Worm (Caenorhabditis elegans) whole organism, L1 larva: ENCODE measurements around the gene T09A5.15.

Source experiments
- C04F5.9 ChIP-seq: sonication (generic microtip); optimal IDR thresholded peaks from 2 replicates; lab custom pipeline; 2016; ENCODE audit warnings: missing genetic modification characterization, missing compliant biosample characterization
- C16A3.4 ChIP-seq: fragments of 150-350 bp; optimal IDR thresholded peaks from 2 replicates; lab custom pipeline; 2014; ENCODE audit warnings: missing biosample characterization, missing genetic modification characterization
- F16B12.6 ChIP-seq: fragments of 150-350 bp; optimal IDR thresholded peaks from 2 replicates; lab custom pipeline; 2014; ENCODE audit warnings: missing biosample characterization, missing genetic modification characterization
- Y116A8C.19 ChIP-seq: sonication (generic microtip); optimal IDR thresholded peaks from 2 replicates; lab custom pipeline; 2016; ENCODE audit warnings: missing compliant biosample characterization, missing genetic modification characterization, borderline replicate concordance
- alr-1 ChIP-seq: fragments of 200-800 bp; sonication (Bioruptor generic); optimal IDR thresholded peaks from 2 replicates; lab custom pipeline; 2018; ENCODE audit warnings: borderline replicate concordance, mild to moderate bottlenecking, missing genetic modification characterization, missing compliant biosample characterization
- aly-2 ChIP-seq: fragments of 150-350 bp; optimal IDR thresholded peaks from 2 replicates; lab custom pipeline; 2014; ENCODE audit warnings: missing biosample characterization, missing genetic modification characterization
- blmp-1 ChIP-seq: fragments of 150-350 bp; optimal IDR thresholded peaks from 2 replicates; lab custom pipeline; 2014; ENCODE audit warnings: missing biosample characterization, missing genetic modification characterization
- ceh-63 ChIP-seq: fragments of 200-800 bp; sonication (Bioruptor generic); optimal IDR thresholded peaks from 2 replicates; lab custom pipeline; 2018; ENCODE audit warnings: mild to moderate bottlenecking, missing genetic modification characterization, missing compliant biosample characterization
- ceh-82 ChIP-seq, 3 experiments: fragments of 150-350 bp in 1 of 3; sonication (generic microtip) in 2 of 3; optimal IDR thresholded peaks; 2 replicates each; lab custom pipeline; 2014 to 2017; ENCODE audit warnings: missing biosample characterization in 3 of 3, missing genetic modification characterization in 3 of 3
- dpl-1 ChIP-seq, 3 experiments: fragments of 150-350 bp in 2 of 3; sonication (generic microtip) in 1 of 3; optimal IDR thresholded peaks; 2 replicates each; lab custom pipeline; 2014 to 2017; ENCODE audit warnings: missing biosample characterization in 3 of 3, missing genetic modification characterization in 3 of 3, missing genetic modification reagents in 3 of 3
- efl-3 ChIP-seq: fragments of 200-800 bp; sonication (Bioruptor generic); optimal IDR thresholded peaks from 2 replicates; lab custom pipeline; 2018; ENCODE audit warnings: mild to moderate bottlenecking, missing genetic modification characterization, missing compliant biosample characterization
- elt-3 ChIP-seq, 6 experiments: fragments of 150-350 bp in 1 of 6; sonication (generic microtip); optimal IDR thresholded peaks; 2 replicates each; lab custom pipeline; 2017 to 2018; ENCODE audit warnings: missing biosample characterization in 6 of 6, missing genetic modification characterization in 6 of 6, inconsistent platforms in 1 of 6
- fkh-4 ChIP-seq: sonication (generic microtip); optimal IDR thresholded peaks from 2 replicates; lab custom pipeline; 2016; ENCODE audit warnings: missing compliant biosample characterization, missing genetic modification characterization, borderline replicate concordance
- fkh-8 ChIP-seq: sonication (generic microtip); optimal IDR thresholded peaks from 2 replicates; lab custom pipeline; 2016; ENCODE audit warnings: mild to moderate bottlenecking, missing genetic modification characterization, missing compliant biosample characterization
- hlh-17 ChIP-seq: fragments of 200-800 bp; sonication (Bioruptor generic); optimal IDR thresholded peaks from 2 replicates; lab custom pipeline; 2018; ENCODE audit warnings: missing genetic modification characterization, mild to moderate bottlenecking, missing compliant biosample characterization, moderate library complexity, borderline replicate concordance
- hlh-4 ChIP-seq: sonication (generic microtip); optimal IDR thresholded peaks from 2 replicates; lab custom pipeline; 2016; ENCODE audit warnings: mild to moderate bottlenecking, missing genetic modification characterization, missing compliant biosample characterization
- hpl-2 ChIP-seq: fragments of 150-350 bp; optimal IDR thresholded peaks from 2 replicates; lab custom pipeline; 2014; ENCODE audit warnings: missing biosample characterization, missing genetic modification reagents, missing genetic modification characterization
- isw-1 ChIP-seq: fragments of 200-800 bp; sonication (Bioruptor generic); IDR thresholded peaks from 2 replicates; pipeline ENCODE4 v1.3.6; 2022; ENCODE audit warnings: missing genetic modification characterization, missing compliant biosample characterization
- jun-1 ChIP-seq: fragments of 150-350 bp; optimal IDR thresholded peaks from 2 replicates; lab custom pipeline; 2014; ENCODE audit warnings: missing biosample characterization, missing genetic modification reagents, missing genetic modification characterization
- lin-13 ChIP-seq: fragments of 150-350 bp; optimal IDR thresholded peaks from 2 replicates; lab custom pipeline; 2014; ENCODE audit warnings: missing biosample characterization, missing genetic modification reagents, missing genetic modification characterization
- lin-14 ChIP-seq: fragments of 200-800 bp; sonication (Bioruptor generic); optimal IDR thresholded peaks from 2 replicates; lab custom pipeline; 2018; ENCODE audit warnings: mild to moderate bottlenecking, missing genetic modification characterization, moderate library complexity, missing compliant biosample characterization
- lin-15B ChIP-seq: fragments of 150-350 bp; sonication (generic microtip); optimal IDR thresholded peaks from 3 replicates; lab custom pipeline; 2014; ENCODE audit warnings: missing biosample characterization, missing genetic modification characterization
- lsy-2 ChIP-seq, 2 experiments: fragments of 150-350 bp; optimal IDR thresholded peaks; 2 replicates each; lab custom pipeline; 2014; ENCODE audit warnings: missing biosample characterization in 2 of 2, missing genetic modification characterization in 2 of 2
- mef-2 ChIP-seq: fragments of 150-350 bp; optimal IDR thresholded peaks from 2 replicates; lab custom pipeline; 2014; ENCODE audit warnings: missing biosample characterization, missing genetic modification characterization
- mep-1 ChIP-seq: fragments of 150-350 bp; optimal IDR thresholded peaks from 2 replicates; lab custom pipeline; 2014; ENCODE audit warnings: missing biosample characterization, missing genetic modification characterization
- nhr-19 ChIP-seq: fragments of 200-800 bp; sonication (Bioruptor generic); conservative IDR thresholded peaks from 2 replicates; pipeline ENCODE4 v1.3.6; 2022; ENCODE audit warnings: missing genetic modification characterization, missing compliant biosample characterization
- nhr-20 ChIP-seq: sonication (generic microtip); optimal IDR thresholded peaks from 2 replicates; lab custom pipeline; 2016; ENCODE audit warnings: mild to moderate bottlenecking, missing genetic modification characterization, missing compliant biosample characterization
- nhr-47 ChIP-seq: sonication (generic microtip); optimal IDR thresholded peaks from 2 replicates; lab custom pipeline; 2016; ENCODE audit warnings: mild to moderate bottlenecking, missing genetic modification characterization, moderate library complexity, missing compliant biosample characterization
- nhr-71 ChIP-seq: sonication (generic microtip); optimal IDR thresholded peaks from 2 replicates; lab custom pipeline; 2016; ENCODE audit warnings: mild to moderate bottlenecking, missing genetic modification characterization, moderate library complexity, missing compliant biosample characterization
- nhr-84 ChIP-seq: sonication (generic microtip); optimal IDR thresholded peaks from 2 replicates; lab custom pipeline; 2017; ENCODE audit warnings: missing biosample characterization, missing genetic modification characterization
- nhr-85 ChIP-seq: sonication (generic microtip); peaks from one replicate; lab custom pipeline; 2016; ENCODE audit warnings: missing genetic modification characterization, inconsistent platforms, missing compliant biosample characterization
- nhr-90 ChIP-seq: sonication (generic microtip); optimal IDR thresholded peaks from 2 replicates; lab custom pipeline; 2016; ENCODE audit warnings: mild to moderate bottlenecking, missing genetic modification characterization, missing compliant biosample characterization; ENCODE audit not compliant: poor library complexity
- pag-3 ChIP-seq: sonication (generic microtip); optimal IDR thresholded peaks from 2 replicates; lab custom pipeline; 2017; ENCODE audit warnings: missing genetic modification characterization, mild to moderate bottlenecking, missing compliant biosample characterization, antibody characterized with exemption, borderline replicate concordance; ENCODE audit not compliant: insufficient read depth
- pqm-1 ChIP-seq: sonication (generic microtip); optimal IDR thresholded peaks from 3 replicates; lab custom pipeline; 2017; ENCODE audit warnings: missing biosample characterization, missing genetic modification characterization
- rnt-1 ChIP-seq: sonication (generic microtip); optimal IDR thresholded peaks from 2 replicates; lab custom pipeline; 2016; ENCODE audit warnings: mild to moderate bottlenecking, missing genetic modification characterization, moderate library complexity, missing compliant biosample characterization
- skn-1 ChIP-seq: fragments of 150-350 bp; optimal IDR thresholded peaks from 2 replicates; lab custom pipeline; 2014; ENCODE audit warnings: missing biosample characterization, missing genetic modification characterization
- snpc-4 ChIP-seq: fragments of 150-350 bp; optimal IDR thresholded peaks from 2 replicates; lab custom pipeline; 2014; ENCODE audit warnings: missing biosample characterization, missing genetic modification characterization
- snu-23 ChIP-seq: sonication (generic microtip); optimal IDR thresholded peaks from 2 replicates; lab custom pipeline; 2016; ENCODE audit warnings: missing genetic modification characterization, missing compliant biosample characterization
- sup-37 ChIP-seq: fragments of 200-800 bp; sonication (Bioruptor generic); optimal IDR thresholded peaks from 2 replicates; lab custom pipeline; 2018; ENCODE audit warnings: mild to moderate bottlenecking, missing genetic modification characterization, missing compliant biosample characterization
- swsn-7 ChIP-seq: sonication (generic microtip); optimal IDR thresholded peaks from 2 replicates; lab custom pipeline; 2016; ENCODE audit warnings: missing genetic modification characterization, missing compliant biosample characterization
- tbx-2 ChIP-seq: sonication (generic microtip); optimal IDR thresholded peaks from 2 replicates; lab custom pipeline; 2016; ENCODE audit warnings: missing genetic modification characterization, missing compliant biosample characterization
- unc-130 ChIP-seq: fragments of 150-350 bp; optimal IDR thresholded peaks from 2 replicates; lab custom pipeline; 2017; ENCODE audit warnings: missing biosample characterization, missing genetic modification characterization, inconsistent platforms
- unc-30 ChIP-seq: sonication (generic microtip); optimal IDR thresholded peaks from 2 replicates; lab custom pipeline; 2017; ENCODE audit warnings: missing biosample characterization, missing genetic modification characterization
- unc-86 ChIP-seq: sonication (generic microtip); optimal IDR thresholded peaks from 2 replicates; lab custom pipeline; 2016; ENCODE audit warnings: missing genetic modification characterization, missing compliant biosample characterization
- vab-15 ChIP-seq: sonication (generic microtip); optimal IDR thresholded peaks from 2 replicates; lab custom pipeline; 2017; ENCODE audit warnings: missing genotype, mild to moderate bottlenecking, missing genetic modification characterization, missing compliant biosample characterization
- xbp-1 ChIP-seq: sonication (generic microtip); optimal IDR thresholded peaks from 2 replicates; lab custom pipeline; 2016; ENCODE audit warnings: missing genetic modification characterization, missing compliant biosample characterization
- zag-1 ChIP-seq: fragments of 150-350 bp; optimal IDR thresholded peaks from 2 replicates; lab custom pipeline; 2014; ENCODE audit warnings: missing biosample characterization, missing genetic modification characterization

The T09A5.15 gene

ce11 chrII:7870632-7871031, 12.9 kb downstream of the T09A5.15 start (continued):
- TF ChIP-seq unc-86 (tag; lab: Kevin White, UChicago) (no peak), nhr-47 (tag; lab: Kevin White, UChicago) (peak; percentile 30), pqm-1 (tag; lab: Kevin White, UChicago) (no peak), aly-2 (tag; lab: Kevin White, UChicago) (no peak), nhr-20 (tag; lab: Kevin White, UChicago) (peak; percentile 52), fkh-4 (no peak), nhr-19 (GFP tag; lab: Robert Waterston, UW) (peak; percentile 18; the same call in 1 of the 2 replicates), lin-14 (no peak), ceh-82 (tag; optimal IDR thresholded peaks at IDR 0.05; lab: Kevin White, UChicago) (peak in 2 of 3 experiments; percentile 3 to 71), lin-15B (tag; lab: Kevin White, UChicago) (peak; percentile 44), zag-1 (tag; lab: Kevin White, UChicago) (no peak), efl-3 (GFP tag; lab: Kevin White, UChicago) (no peak), nhr-71 (tag; lab: Kevin White, UChicago) (peak; percentile 54), hlh-17 (no peak), lin-13 (GFP tag; lab: Kevin White, UChicago) (peak; percentile 17), sup-37 (GFP tag; lab: Kevin White, UChicago) (no peak), pag-3 (tag; lab: Kevin White, UChicago) (peak; percentile 87), snpc-4 (tag; lab: Kevin White, UChicago) (peak; percentile 33), skn-1 (peak; percentile 10), ceh-63 (GFP tag; lab: Kevin White, UChicago) (no peak), F16B12.6 (tag; lab: Kevin White, UChicago) (peak; percentile 91), C04F5.9 (tag; lab: Kevin White, UChicago) (no peak), lsy-2 (tag; optimal IDR thresholded peaks at IDR 0.05; lab: Kevin White, UChicago) (peak; percentile 90 to 98), Y116A8C.19 (tag; lab: Kevin White, UChicago) (no peak), elt-3 (tag; optimal IDR thresholded peaks at IDR 0.05; lab: Kevin White, UChicago) (no peak), mef-2 (tag; lab: Kevin White, UChicago) (no peak), tbx-2 (tag; lab: Kevin White, UChicago) (peak; percentile 33), jun-1 (tag; lab: Kevin White, UChicago) (no peak), blmp-1 (tag; lab: Kevin White, UChicago) (peak; percentile 54), fkh-8 (tag; lab: Kevin White, UChicago) (peak; percentile 35), alr-1 (tag; lab: Kevin White, UChicago) (no peak), hpl-2 (GFP tag; lab: Kevin White, UChicago) (no peak), unc-130 (tag; lab: Kevin White, UChicago) (peak; percentile 54), vab-15 (tag; lab: Kevin White, UChicago) (peak; percentile 16)

- peak; percentile 73 for TF ChIP-seq snu-23 (GFP tag; lab: Kevin White, UChicago)
- TF ChIP-seq elt-3 (tag; optimal IDR thresholded peaks at IDR 0.05; lab: Kevin White, UChicago) = peak in 2 of 6 experiments; percentile 12 to 43
- peak; percentile 22 for TF ChIP-seq unc-130 (tag; lab: Kevin White, UChicago)
- no peak for TF ChIP-seq snpc-4 (tag; lab: Kevin White, UChicago)
- TF ChIP-seq tbx-2 (tag; lab: Kevin White, UChicago) = peak; percentile 34
- peak; percentile 42 to 63 (median 52) for TF ChIP-seq dpl-1 (GFP tag; optimal IDR thresholded peaks at IDR 0.05; lab: Kevin White, UChicago)
- TF ChIP-seq mep-1 (tag; lab: Kevin White, UChicago) = peak; percentile 13
- TF ChIP-seq lin-13 (GFP tag; lab: Kevin White, UChicago) = peak; percentile 36
- no peak for TF ChIP-seq unc-86 (tag; lab: Kevin White, UChicago)
- peak; percentile 25 for TF ChIP-seq skn-1
- TF ChIP-seq lsy-2 (tag; optimal IDR thresholded peaks at IDR 0.05; lab: Kevin White, UChicago) = peak; percentile 68 to 87
- TF ChIP-seq nhr-19 (GFP tag; lab: Robert Waterston, UW) = peak; percentile 41; the same call in 1 of the 2 replicates
- no peak for TF ChIP-seq alr-1 (tag; lab: Kevin White, UChicago)
- TF ChIP-seq swsn-7 (tag; lab: Kevin White, UChicago) = peak; percentile 58
- TF ChIP-seq F16B12.6 (tag; lab: Kevin White, UChicago) = peak; percentile 58
- TF ChIP-seq unc-30 = no peak
- peak; percentile 53 for TF ChIP-seq xbp-1
- TF ChIP-seq ceh-82 (tag; optimal IDR thresholded peaks at IDR 0.05; lab: Kevin White, UChicago) = peak in 2 of 3 experiments; percentile 20 to 31
- TF ChIP-seq nhr-71 (tag; lab: Kevin White, UChicago) = peak; percentile 66
- peak; percentile 52 for TF ChIP-seq lin-14
- TF ChIP-seq nhr-84 (tag; lab: Kevin White, UChicago) = no peak
- peak; percentile 43 for TF ChIP-seq nhr-20 (tag; lab: Kevin White, UChicago)
- peak; percentile 52 for TF ChIP-seq nhr-47 (tag; lab: Kevin White, UChicago)
- peak; percentile 50 for TF ChIP-seq C16A3.4
- TF ChIP-seq lin-15B (tag; lab: Kevin White, UChicago) = no peak
- TF ChIP-seq isw-1 (GFP tag; lab: Robert Waterston, UW) = no peak
- peak; percentile 39 for TF ChIP-seq nhr-85
- peak; percentile 42 for TF ChIP-seq nhr-90
- TF ChIP-seq rnt-1 (tag; lab: Kevin White, UChicago) = peak; percentile 40
- TF ChIP-seq hlh-4 = no peak
Measured at ce11 chrII:7873843-7874372, 16.1 kb downstream of the T09A5.15 start, which contains the start of gene T01H3.3. Gene T01H3.3, minus strand, starts transcription at chrII:7873893.
